Worm (Caenorhabditis elegans): ENCODE data around the gene tbc-13.

tbc-13 gene

DNA sequence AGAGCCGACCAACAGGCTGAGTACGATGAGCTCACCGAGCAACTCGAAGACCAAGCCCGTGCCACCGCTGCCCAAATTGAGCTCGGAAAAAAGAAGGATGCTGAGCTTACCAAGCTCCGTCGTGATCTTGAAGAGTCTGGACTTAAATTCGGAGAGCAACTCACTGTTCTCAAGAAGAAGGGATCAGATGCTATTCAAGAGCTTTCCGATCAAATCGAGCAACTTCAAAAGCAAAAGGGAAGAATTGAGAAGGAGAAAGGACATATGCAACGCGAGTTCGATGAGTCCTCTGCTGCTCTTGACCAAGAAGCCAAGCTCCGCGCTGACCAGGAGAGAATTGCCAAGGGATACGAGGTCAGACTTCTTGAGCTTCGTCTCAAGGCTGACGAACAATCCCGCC lies 12.6 kb upstream of the tbc-13 start:
- no peak for TF ChIP-seq nhr-76 (tag; optimal IDR thresholded peaks at IDR 0.05)
- no peak for TF ChIP-seq hlh-4 (tag; optimal IDR thresholded peaks at IDR 0.05)
- no peak for TF ChIP-seq sptf-1 (tag; optimal IDR thresholded peaks at IDR 0.05)
- TF ChIP-seq tlp-1 (tag; optimal IDR thresholded peaks at IDR 0.05): no peak
- TF ChIP-seq skn-1 (tag; optimal IDR thresholded peaks at IDR 0.05): no peak

DNA sequence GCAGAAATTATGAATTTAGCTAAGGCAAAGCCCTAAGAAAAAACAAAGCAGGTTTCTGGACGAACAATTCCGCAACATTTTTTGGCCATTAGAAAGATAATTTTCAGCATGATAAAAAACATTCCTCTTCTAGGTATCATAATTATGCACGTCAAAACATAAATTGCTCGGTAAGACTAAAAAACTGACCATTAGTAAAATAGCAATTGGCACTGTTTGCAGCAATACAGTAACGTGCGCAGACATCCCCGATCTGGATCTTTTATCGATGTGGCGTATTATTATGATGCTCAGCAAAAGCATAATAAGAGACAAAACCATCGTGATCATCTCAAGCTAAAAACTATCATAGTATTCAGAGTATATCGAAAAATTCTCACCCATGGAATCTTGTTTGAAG lies 8.4 kb upstream of the tbc-13 start:
- no peak for TF ChIP-seq efl-1 (optimal IDR thresholded peaks at IDR 0.05)
- TF ChIP-seq efl-1 (GFP tag; optimal IDR thresholded peaks at IDR 0.05 in 1 of 2): peak in 1 of 2 experiments; percentile 59
- TF ChIP-seq grh-1 (GFP tag; IDR thresholded peaks at IDR 0.05): no peak

DNA sequence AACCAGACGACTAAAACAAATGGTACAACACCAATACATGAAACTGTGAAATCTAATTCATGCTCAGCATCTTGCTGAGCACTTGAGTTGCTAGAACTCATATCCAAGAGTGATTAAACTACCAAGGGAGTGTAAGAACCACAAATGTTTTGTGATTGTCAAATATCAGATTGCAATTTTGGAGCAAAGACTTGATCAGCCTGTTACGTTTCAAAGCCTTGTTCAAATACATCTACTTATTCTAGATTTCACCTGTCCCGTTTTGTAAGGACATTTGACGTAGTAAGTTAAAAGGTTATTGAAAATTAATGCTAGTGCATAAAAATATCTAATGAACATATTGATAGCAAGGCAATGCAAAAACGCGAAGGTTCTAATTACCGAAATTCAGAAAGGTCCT lies 7.5 kb upstream of the tbc-13 start, which contains the start of gene F45E6.1:
TSS of gene F45E6.1 (minus strand) at position 101 of the 400 bp plus-strand sequence.
- no peak for TF ChIP-seq vab-15 (tag; optimal IDR thresholded peaks at IDR 0.05)
- TF ChIP-seq ceh-90 (tag; optimal IDR thresholded peaks at IDR 0.05): no peak
- TF ChIP-seq unc-62 (GFP tag; optimal IDR thresholded peaks at IDR 0.05): no peak
- no peak for TF ChIP-seq sup-37 (GFP tag; optimal IDR thresholded peaks at IDR 0.05)
- no peak for TF ChIP-seq fkh-4 (tag; optimal IDR thresholded peaks at IDR 0.05; ENCODE audit: borderline replicate concordance)
- no peak for TF ChIP-seq tbx-2 (tag; optimal IDR thresholded peaks at IDR 0.05)
- no peak for TF ChIP-seq hlh-4 (tag; optimal IDR thresholded peaks at IDR 0.05)
- TF ChIP-seq irx-1 (tag; optimal IDR thresholded peaks at IDR 0.05): no peak
- no peak for TF ChIP-seq ceh-8 (GFP tag; optimal IDR thresholded peaks at IDR 0.05)
- no peak for TF ChIP-seq lin-35 (GFP tag; optimal IDR thresholded peaks at IDR 0.05)
- TF ChIP-seq lin-13 (GFP tag; optimal IDR thresholded peaks at IDR 0.05): no peak
- no peak for TF ChIP-seq nhr-19 (GFP tag; conservative IDR thresholded peaks at IDR 0.05)
- no peak for TF ChIP-seq ama-1 (optimal IDR thresholded peaks at IDR 0.05)
- no peak for TF ChIP-seq egl-27 (tag; optimal IDR thresholded peaks at IDR 0.05)
- TF ChIP-seq isw-1 (GFP tag; IDR thresholded peaks at IDR 0.05): no peak
- no peak for TF ChIP-seq lin-39 (tag; optimal IDR thresholded peaks at IDR 0.05)
- no peak for TF ChIP-seq ces-1 (GFP tag; optimal IDR thresholded peaks at IDR 0.05)

DNA sequence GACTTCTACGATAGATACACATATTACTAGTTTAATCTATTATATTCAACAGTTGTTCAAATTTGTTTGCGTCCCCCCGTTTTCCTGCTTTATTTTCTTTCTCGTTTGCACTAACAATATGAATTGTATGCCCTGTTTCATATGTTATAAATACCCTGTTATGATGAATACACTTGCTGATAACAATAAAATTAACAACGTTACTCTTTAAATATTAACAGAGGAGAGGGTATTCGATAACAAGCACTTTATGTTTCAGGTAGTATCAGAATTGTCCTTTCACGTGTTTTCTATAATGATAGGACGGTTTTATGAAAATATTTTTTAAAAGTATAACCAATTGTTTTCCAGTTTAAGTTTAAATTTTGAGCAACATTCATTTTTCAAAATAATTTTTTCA lies 6.4 kb upstream of the tbc-13 start:
- peak in 1 of 2 experiments; percentile 41 for TF ChIP-seq lin-35 (GFP tag; optimal IDR thresholded peaks at IDR 0.05)
- TF ChIP-seq ama-1 (optimal IDR thresholded peaks at IDR 0.05): no peak
- no peak for TF ChIP-seq C04F5.9 (tag; optimal IDR thresholded peaks at IDR 0.05)
- no peak for TF ChIP-seq aha-1 (tag; optimal IDR thresholded peaks at IDR 0.05)
- no peak for TF ChIP-seq pax-3 (tag; optimal IDR thresholded peaks at IDR 0.05)
- no peak for TF ChIP-seq unc-62 (GFP tag; optimal IDR thresholded peaks at IDR 0.05)
- no peak for TF ChIP-seq lin-15B (tag; optimal IDR thresholded peaks at IDR 0.05)
- TF ChIP-seq mef-2 (tag; optimal IDR thresholded peaks at IDR 0.05): no peak
- TF ChIP-seq zag-1 (tag; optimal IDR thresholded peaks at IDR 0.05): no peak
- no peak for TF ChIP-seq xbp-1 (tag; optimal IDR thresholded peaks at IDR 0.05)
- TF ChIP-seq lin-14 (GFP tag; optimal IDR thresholded peaks at IDR 0.05): no peak
- peak; percentile 57 for TF ChIP-seq elt-2 (tag; optimal IDR thresholded peaks at IDR 0.05)
- TF ChIP-seq efl-1 (optimal IDR thresholded peaks at IDR 0.05): no peak
- no peak for TF ChIP-seq efl-1 (GFP tag; optimal IDR thresholded peaks at IDR 0.05 in 1 of 2)
- TF ChIP-seq pqm-1 (tag; optimal IDR thresholded peaks at IDR 0.05): no peak
- no peak for TF ChIP-seq mep-1 (tag; optimal IDR thresholded peaks at IDR 0.05)
- TF ChIP-seq unc-130 (tag; optimal IDR thresholded peaks at IDR 0.05): no peak
- TF ChIP-seq nhr-47 (tag; optimal IDR thresholded peaks at IDR 0.05): no peak

DNA sequence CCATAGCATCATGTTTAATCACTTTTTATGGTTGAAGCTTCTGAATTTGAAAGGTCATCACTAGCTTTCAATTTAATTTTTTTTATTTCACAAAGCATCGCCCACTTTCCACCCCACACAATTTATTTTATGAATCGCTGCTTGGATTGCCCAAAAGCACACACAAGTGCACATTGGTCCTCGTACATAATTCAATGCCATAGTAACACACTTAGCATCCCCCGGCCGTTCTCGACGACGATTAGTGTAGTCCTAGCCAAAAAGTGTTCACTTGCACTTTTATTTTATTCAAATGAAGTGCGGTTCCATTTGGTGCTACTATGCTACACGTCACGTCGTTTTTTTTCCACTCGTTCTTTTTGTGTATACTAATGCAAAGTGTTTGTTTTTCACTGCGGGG lies 5.8 kb upstream of the tbc-13 start:
- no peak for TF ChIP-seq unc-86 (tag; optimal IDR thresholded peaks at IDR 0.05)
- no peak for TF ChIP-seq nhr-19 (GFP tag; conservative IDR thresholded peaks at IDR 0.05)
- TF ChIP-seq lsy-2 (tag; optimal IDR thresholded peaks at IDR 0.05): no peak
- TF ChIP-seq ces-1 (GFP tag; optimal IDR thresholded peaks at IDR 0.05): no peak
- no peak for TF ChIP-seq lin-14 (GFP tag; optimal IDR thresholded peaks at IDR 0.05)
- TF ChIP-seq xbp-1 (tag; optimal IDR thresholded peaks at IDR 0.05): no peak
- TF ChIP-seq alr-1 (tag; optimal IDR thresholded peaks at IDR 0.05; ENCODE audit: borderline replicate concordance): no peak
- no peak for TF ChIP-seq jun-1 (tag; optimal IDR thresholded peaks at IDR 0.05)
- TF ChIP-seq mep-1 (tag; optimal IDR thresholded peaks at IDR 0.05): no peak
- TF ChIP-seq aly-2 (tag; optimal IDR thresholded peaks at IDR 0.05): no peak
- TF ChIP-seq ceh-90 (tag; optimal IDR thresholded peaks at IDR 0.05): no peak
- TF ChIP-seq blmp-1 (tag; optimal IDR thresholded peaks at IDR 0.05): no peak
- no peak for TF ChIP-seq fkh-8 (tag; optimal IDR thresholded peaks at IDR 0.05)
- no peak for TF ChIP-seq unc-30 (tag; optimal IDR thresholded peaks at IDR 0.05)
